Worm (Caenorhabditis elegans) whole organism, late embryonic: Measurements from ENCODE around the gene elt-7.

Experiments
- ceh-31 ChIP-seq: sonication (generic microtip); optimal IDR thresholded peaks from 2 replicates; lab custom pipeline; 2016; ENCODE audit warnings: missing genetic modification characterization, missing compliant biosample characterization
- fkh-6 ChIP-seq: sonication (generic microtip); optimal IDR thresholded peaks from 2 replicates; lab custom pipeline; 2016; ENCODE audit warnings: missing genetic modification characterization, missing compliant biosample characterization
- syd-9 ChIP-seq: sonication (generic microtip); optimal IDR thresholded peaks from 2 replicates; lab custom pipeline; 2016; ENCODE audit warnings: mild to moderate bottlenecking, missing genetic modification characterization, moderate library complexity, missing compliant biosample characterization

DNA sequence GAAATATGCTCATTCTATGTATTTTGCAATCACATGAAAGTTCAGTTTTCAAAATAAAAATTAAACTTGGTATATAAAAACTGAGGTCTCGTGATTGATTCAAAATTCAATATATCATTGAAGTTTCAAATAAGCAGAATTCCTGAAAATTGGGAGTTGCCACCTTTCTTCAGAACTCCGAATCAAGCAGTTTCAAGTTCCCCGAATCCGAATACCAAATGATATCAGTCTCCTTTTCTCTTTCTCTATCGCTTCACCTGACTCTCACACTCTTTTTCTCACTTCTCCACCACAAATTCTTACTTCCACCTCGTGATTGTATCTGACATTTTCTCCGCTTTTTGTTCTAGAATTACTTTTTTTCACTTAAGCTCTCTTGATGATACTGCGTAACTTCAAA lies 23.8 kb downstream of the elt-7 start, which contains the start of gene R02F11.2:
- TF ChIP-seq ceh-31 (tag; lab: Kevin White, UChicago) (no peak), fkh-6 (tag; lab: Kevin White, UChicago) (no peak), syd-9 (tag; lab: Kevin White, UChicago) (no peak)
